Worm (Caenorhabditis elegans) whole organism, L4/young adult: ENCODE results near the gene Y32G9B.1.

Experiments
- W03F9.2 ChIP-seq: fragments of 150-350 bp; optimal IDR thresholded peaks from 2 replicates; lab custom pipeline; 2014; ENCODE audit warnings: missing biosample characterization, missing genetic modification characterization
- dao-5 ChIP-seq: sonication (generic microtip); optimal IDR thresholded peaks from 2 replicates; lab custom pipeline; 2016; ENCODE audit warnings: missing genotype, missing genetic modification characterization, moderate library complexity, missing compliant biosample characterization

- no peak for TF ChIP-seq W03F9.2 (tag; lab: Kevin White, UChicago)
- no peak for TF ChIP-seq dao-5 (tag; lab: Kevin White, UChicago)
These were observed 45.7 kb upstream of the Y32G9B.1 start for ce11 chrV:1875497-1875988.
